Worm (Caenorhabditis elegans) whole organism, L4 larva: ENCODE results near the gene kle-2.

Source experiments
- D1046.2 ChIP-seq: fragments of 200-800 bp; sonication (Bioruptor generic); IDR thresholded peaks from 2 replicates; pipeline ENCODE4 v1.3.6; 2022; ENCODE audit warnings: missing genetic modification characterization, missing compliant biosample characterization
- F10B5.3 ChIP-seq: sonication (generic microtip); optimal IDR thresholded peaks from 2 replicates; lab custom pipeline; 2016; ENCODE audit warnings: mild to moderate bottlenecking, missing genetic modification characterization, missing compliant biosample characterization
- F26F4.8 ChIP-seq: fragments of 200-800 bp; sonication (Bioruptor generic); conservative IDR thresholded peaks from 2 replicates; pipeline ENCODE4 v1.3.6; 2022; ENCODE audit warnings: missing genetic modification characterization, missing compliant biosample characterization
- R02D3.7 ChIP-seq: fragments of 150-350 bp; sonication (generic microtip); optimal IDR thresholded peaks from 3 replicates; lab custom pipeline; 2014; ENCODE audit warnings: missing biosample characterization, missing genetic modification characterization
- T26A8.4 ChIP-seq: fragments of 200-800 bp; sonication (Bioruptor generic); IDR thresholded peaks from 2 replicates; pipeline ENCODE4 v1.3.6; 2022; ENCODE audit warnings: missing genetic modification characterization, missing compliant biosample characterization
- Y5F2A.4 ChIP-seq: fragments of 200-800 bp; sonication (Bioruptor generic); optimal IDR thresholded peaks from 2 replicates; lab custom pipeline; 2018; ENCODE audit warnings: mild to moderate bottlenecking, missing genetic modification characterization, missing compliant biosample characterization
- Y75B8A.6 ChIP-seq: fragments of 200-800 bp; sonication (Bioruptor generic); IDR thresholded peaks from 2 replicates; pipeline ENCODE4 v1.3.6; 2022; ENCODE audit warnings: missing genetic modification reagents, missing genetic modification characterization, missing compliant biosample characterization
- aha-1 ChIP-seq: fragments of 150-350 bp; peaks from one replicate; lab custom pipeline; 2014; ENCODE audit warnings: missing biosample characterization, missing genetic modification characterization
- ama-1 ChIP-seq: fragments of 150-350 bp; optimal IDR thresholded peaks from 2 replicates; lab custom pipeline; 2014; ENCODE audit warnings: inconsistent platforms, mixed read lengths
- ceh-44 ChIP-seq: fragments of 200-800 bp; sonication (Bioruptor generic); IDR thresholded peaks from 2 replicates; pipeline ENCODE4 v1.3.6; 2022; ENCODE audit warnings: missing genetic modification reagents, missing genetic modification characterization, missing compliant biosample characterization
- ceh-82 ChIP-seq: sonication (generic microtip); optimal IDR thresholded peaks from 2 replicates; lab custom pipeline; 2017; ENCODE audit warnings: missing biosample characterization, missing genetic modification characterization
- cey-2 ChIP-seq: sonication (generic microtip); optimal IDR thresholded peaks from 3 replicates; lab custom pipeline; 2017; ENCODE audit warnings: missing genetic modification characterization, mild to moderate bottlenecking, missing compliant biosample characterization, antibody characterized with exemption, borderline replicate concordance; ENCODE audit not compliant: insufficient read depth
- daf-16 ChIP-seq, 3 experiments: sonication (generic microtip); optimal IDR thresholded peaks; 2 replicates each; lab custom pipeline; 2016 to 2017; ENCODE audit warnings: missing genetic modification characterization in 3 of 3, missing genetic modification reagents in 3 of 3, mild to moderate bottlenecking in 2 of 3, missing compliant biosample characterization in 2 of 3, missing biosample characterization in 1 of 3, moderate library complexity in 1 of 3
- dmd-8 ChIP-seq: fragments of 200-800 bp; sonication (Bioruptor generic); IDR thresholded peaks from 2 replicates; pipeline ENCODE4 v1.3.6; 2022; ENCODE audit warnings: missing genetic modification characterization, missing compliant biosample characterization
- dmd-9 ChIP-seq: fragments of 200-800 bp; sonication (Bioruptor generic); IDR thresholded peaks from 2 replicates; pipeline ENCODE4 v1.3.6; 2022; ENCODE audit warnings: missing genetic modification reagents, missing genetic modification characterization, missing compliant biosample characterization
- dve-1 ChIP-seq: sonication (generic microtip); optimal IDR thresholded peaks from 2 replicates; lab custom pipeline; 2017; ENCODE audit warnings: antibody characterized with exemption, mild to moderate bottlenecking, missing genetic modification characterization, missing compliant biosample characterization; ENCODE audit not compliant: insufficient read depth
- egl-27 ChIP-seq: sonication (generic microtip); optimal IDR thresholded peaks from 3 replicates; lab custom pipeline; 2017; ENCODE audit warnings: missing biosample characterization, missing genetic modification reagents, missing genetic modification characterization
- egl-43 ChIP-seq: fragments of 200-800 bp; sonication (Bioruptor generic); IDR thresholded peaks from 2 replicates; pipeline ENCODE4 v1.3.6; 2022; ENCODE audit warnings: missing genetic modification reagents, missing genetic modification characterization, missing compliant biosample characterization
- fos-1 ChIP-seq: fragments of 150-350 bp; optimal IDR thresholded peaks from 2 replicates; lab custom pipeline; 2014; ENCODE audit warnings: missing biosample characterization, missing genetic modification characterization
- hlh-11 ChIP-seq: fragments of 200-800 bp; sonication (Bioruptor generic); optimal IDR thresholded peaks from 2 replicates; lab custom pipeline; 2018; ENCODE audit warnings: mild to moderate bottlenecking, missing genetic modification characterization, missing compliant biosample characterization
- hlh-30 ChIP-seq: sonication (generic microtip); optimal IDR thresholded peaks from 2 replicates; lab custom pipeline; 2017; ENCODE audit warnings: antibody characterized with exemption, mild to moderate bottlenecking, missing genetic modification characterization, missing compliant biosample characterization; ENCODE audit not compliant: insufficient read depth
- hmg-1.1 ChIP-seq: fragments of 200-800 bp; sonication (Bioruptor generic); IDR thresholded peaks from 2 replicates; pipeline ENCODE4 v1.3.6; 2022; ENCODE audit warnings: missing genetic modification reagents, missing genetic modification characterization, missing compliant biosample characterization
- jun-1 ChIP-seq: fragments of 150-350 bp; optimal IDR thresholded peaks from 2 replicates; lab custom pipeline; 2014; ENCODE audit warnings: missing biosample characterization, missing genetic modification reagents, missing genetic modification characterization
- lin-15B ChIP-seq: fragments of 150-350 bp; sonication (generic microtip); optimal IDR thresholded peaks from 3 replicates; lab custom pipeline; 2014; ENCODE audit warnings: missing biosample characterization, missing genetic modification characterization
- lin-29 ChIP-seq: fragments of 200-800 bp; sonication (Bioruptor generic); IDR thresholded peaks from 2 replicates; pipeline ENCODE4 v1.3.6; 2022; ENCODE audit warnings: missing genetic modification reagents, missing genetic modification characterization, missing compliant biosample characterization
- lir-3 ChIP-seq: sonication (generic microtip); optimal IDR thresholded peaks from 2 replicates; lab custom pipeline; 2016; ENCODE audit warnings: mild to moderate bottlenecking, missing genetic modification characterization, missing compliant biosample characterization
- madf-9 ChIP-seq: fragments of 200-800 bp; sonication (Bioruptor generic); conservative IDR thresholded peaks from 2 replicates; pipeline ENCODE4 v1.3.6; 2022; ENCODE audit warnings: missing genetic modification reagents, missing genetic modification characterization, missing compliant biosample characterization
- mdl-1 ChIP-seq, 2 experiments: fragments of 150-350 bp in 1 of 2; sonication (generic microtip) in 1 of 2; optimal IDR thresholded peaks; 2 replicates each; lab custom pipeline; 2014 to 2017; ENCODE audit warnings: missing biosample characterization in 2 of 2, missing genetic modification characterization in 2 of 2
- mep-1 ChIP-seq: fragments of 150-350 bp; sonication (generic microtip); optimal IDR thresholded peaks from 3 replicates; lab custom pipeline; 2014; ENCODE audit warnings: missing biosample characterization, missing genetic modification characterization
- mes-2 ChIP-seq: sonication (generic microtip); optimal IDR thresholded peaks from 2 replicates; lab custom pipeline; 2016; ENCODE audit warnings: missing genotype, mild to moderate bottlenecking, missing genetic modification characterization, missing compliant biosample characterization; ENCODE audit not compliant: poor library complexity, severe bottlenecking
- nhr-102 ChIP-seq: sonication (generic microtip); optimal IDR thresholded peaks from 2 replicates; lab custom pipeline; 2016; ENCODE audit warnings: mild to moderate bottlenecking, missing genetic modification characterization, moderate library complexity, missing compliant biosample characterization
- nhr-111 ChIP-seq: fragments of 200-800 bp; sonication (Bioruptor generic); optimal IDR thresholded peaks from 2 replicates; lab custom pipeline; 2018; ENCODE audit warnings: mild to moderate bottlenecking, missing genetic modification characterization, missing compliant biosample characterization
- nhr-25 ChIP-seq: sonication (generic microtip); optimal IDR thresholded peaks from 2 replicates; lab custom pipeline; 2017; ENCODE audit warnings: missing genetic modification characterization, mild to moderate bottlenecking, missing compliant biosample characterization, antibody characterized with exemption, moderate library complexity, borderline replicate concordance; ENCODE audit not compliant: insufficient read depth
- nhr-28 ChIP-seq: fragments of 150-350 bp; optimal IDR thresholded peaks from 2 replicates; lab custom pipeline; 2014; ENCODE audit warnings: missing biosample characterization, missing genetic modification characterization
- nhr-42 ChIP-seq: fragments of 200-800 bp; sonication (Bioruptor generic); IDR thresholded peaks from 2 replicates; pipeline ENCODE4 v1.3.6; 2022; ENCODE audit warnings: missing genetic modification characterization, missing compliant biosample characterization
- nhr-48 ChIP-seq: sonication (generic microtip); optimal IDR thresholded peaks from 2 replicates; lab custom pipeline; 2016; ENCODE audit warnings: mild to moderate bottlenecking, missing genetic modification characterization, missing compliant biosample characterization
- php-3 ChIP-seq: fragments of 200-800 bp; sonication (Bioruptor generic); IDR thresholded peaks from 2 replicates; pipeline ENCODE4 v1.3.6; 2022; ENCODE audit warnings: missing genetic modification reagents, missing genetic modification characterization, missing compliant biosample characterization
- saeg-2 ChIP-seq: fragments of 200-800 bp; sonication (Bioruptor generic); IDR thresholded peaks from 2 replicates; pipeline ENCODE4 v1.3.6; 2022; ENCODE audit warnings: missing genetic modification reagents, missing genetic modification characterization, missing compliant biosample characterization
- sdz-12 ChIP-seq: fragments of 200-800 bp; sonication (Bioruptor generic); optimal IDR thresholded peaks from 2 replicates; lab custom pipeline; 2018; ENCODE audit warnings: mild to moderate bottlenecking, missing genetic modification characterization, missing compliant biosample characterization
- set-16 ChIP-seq: fragments of 200-800 bp; sonication (Bioruptor generic); IDR thresholded peaks from 2 replicates; pipeline ENCODE4 v1.3.6; 2022; ENCODE audit warnings: missing genetic modification reagents, missing genetic modification characterization, missing compliant biosample characterization
- skn-1 ChIP-seq: fragments of 150-350 bp; optimal IDR thresholded peaks from 2 replicates; lab custom pipeline; 2014; ENCODE audit warnings: missing biosample characterization, missing genetic modification characterization
- snpc-4 ChIP-seq: fragments of 150-350 bp; optimal IDR thresholded peaks from 2 replicates; lab custom pipeline; 2014; ENCODE audit warnings: missing biosample characterization, missing genetic modification characterization
- spr-1 ChIP-seq: sonication (generic microtip); optimal IDR thresholded peaks from 2 replicates; lab custom pipeline; 2016; ENCODE audit warnings: mild to moderate bottlenecking, missing genetic modification characterization, missing compliant biosample characterization
- unc-130 ChIP-seq: sonication (generic microtip); optimal IDR thresholded peaks from 2 replicates; lab custom pipeline; 2016; ENCODE audit warnings: missing genetic modification reagents, missing genetic modification characterization, missing compliant biosample characterization
- unc-62 ChIP-seq, 3 experiments: fragments of 150-350 bp in 1 of 3; sonication (generic microtip); optimal IDR thresholded peaks in 2 of 3; peaks in 1 of 3; 1 replicate in 1 of 3; 2 replicates in 2 of 3; lab custom pipeline; 2014 to 2017; ENCODE audit warnings: missing biosample characterization in 3 of 3, missing genetic modification characterization in 3 of 3, missing genetic modification reagents in 3 of 3, missing genotype in 1 of 3
- vab-7 ChIP-seq: fragments of 200-800 bp; sonication (Bioruptor generic); IDR thresholded peaks from 2 replicates; pipeline ENCODE4 v1.3.6; 2022; ENCODE audit warnings: missing genetic modification reagents, missing genetic modification characterization, missing compliant biosample characterization
- zag-1 ChIP-seq: fragments of 150-350 bp; optimal IDR thresholded peaks from 2 replicates; lab custom pipeline; 2014; ENCODE audit warnings: missing biosample characterization, missing genetic modification characterization
- zip-11 ChIP-seq: fragments of 200-800 bp; sonication (Bioruptor generic); IDR thresholded peaks from 2 replicates; pipeline ENCODE4 v1.3.6; 2022; ENCODE audit warnings: missing genetic modification characterization, missing compliant biosample characterization
- zip-2 ChIP-seq: fragments of 150-350 bp; optimal IDR thresholded peaks from 2 replicates; lab custom pipeline; 2014; ENCODE audit warnings: missing biosample characterization, missing genetic modification characterization
- ztf-11 ChIP-seq: fragments of 150-350 bp; optimal IDR thresholded peaks from 2 replicates; lab custom pipeline; 2014; ENCODE audit warnings: missing biosample characterization, missing genetic modification characterization

kle-2 gene

ce11 chrIII:7977224-7977623 is 35.7 kb downstream of the kle-2 start (continued):
- TF ChIP-seq spr-1 = no peak
- no peak for TF ChIP-seq nhr-25 (tag; lab: Kevin White, UChicago)
- TF ChIP-seq Y5F2A.4 = no peak
- 0 out of 2 replicates have a peak, but pooled peaks have one; percentile 29 for TF ChIP-seq T26A8.4
- TF ChIP-seq skn-1 (tag; lab: Kevin White, UChicago) = no peak
- no peak for TF ChIP-seq fos-1 (tag; lab: Kevin White, UChicago)
- no peak for TF ChIP-seq egl-27
- no peak for TF ChIP-seq aha-1 (tag; lab: Kevin White, UChicago)
- 0 out of 2 replicates have a peak, but pooled peaks have one; percentile 19 for TF ChIP-seq saeg-2 (GFP tag; lab: Robert Waterston, UW)
- no peak for TF ChIP-seq zip-11 (GFP tag; lab: Robert Waterston, UW)
- no peak for TF ChIP-seq D1046.2 (GFP tag; lab: Robert Waterston, UW)
- no peak for TF ChIP-seq mdl-1 (tag; optimal IDR thresholded peaks at IDR 0.05; lab: Kevin White, UChicago)
- TF ChIP-seq php-3 = 0 out of 2 replicates have a peak, but pooled peaks have one; percentile 29
- TF ChIP-seq hmg-1.1 (GFP tag; lab: Robert Waterston, UW) = no peak
- TF ChIP-seq mep-1 = peak; percentile 1
- TF ChIP-seq nhr-102 (tag; lab: Kevin White, UChicago) = peak; percentile 71
- TF ChIP-seq unc-62 (GFP tag; optimal IDR thresholded peaks at IDR 0.05 in 1 of 2; lab: Kevin White, UChicago) = no peak
- no peak for TF ChIP-seq unc-62 (tag; optimal IDR thresholded peaks at IDR 0.05; lab: Kevin White, UChicago)
- TF ChIP-seq Y75B8A.6 (GFP tag; lab: Robert Waterston, UW) = 0 out of 2 replicates have a peak, but pooled peaks have one; percentile 53
- TF ChIP-seq ztf-11 (tag; lab: Kevin White, UChicago) = no peak
- 0 out of 2 replicates have a peak, but pooled peaks have one; percentile 23 for TF ChIP-seq vab-7 (GFP tag; lab: Robert Waterston, UW)
- no peak for TF ChIP-seq snpc-4 (tag; lab: Kevin White, UChicago)
- peak; percentile 39 for TF ChIP-seq hlh-11
- TF ChIP-seq F26F4.8 (GFP tag; lab: Robert Waterston, UW) = no peak
- no peak for TF ChIP-seq zip-2 (tag; lab: Kevin White, UChicago)
- no peak for TF ChIP-seq nhr-28 (tag; lab: Kevin White, UChicago)
- no peak for TF ChIP-seq ceh-82 (tag; lab: Kevin White, UChicago)
- TF ChIP-seq hlh-30 (tag; lab: Kevin White, UChicago) = no peak
- peak; percentile 67; the same call in 1 of the 2 replicates for TF ChIP-seq nhr-42
- TF ChIP-seq dmd-9 (GFP tag; lab: Robert Waterston, UW) = no peak
- no peak for TF ChIP-seq nhr-48 (tag; lab: Kevin White, UChicago)
- no peak for TF ChIP-seq lin-29
- peak; percentile 51; the same call in 1 of the 2 replicates for TF ChIP-seq egl-43 (GFP tag; lab: Robert Waterston, UW)
- TF ChIP-seq zag-1 (tag; lab: Kevin White, UChicago) = no peak
- no peak for TF ChIP-seq R02D3.7 (tag; lab: Kevin White, UChicago)
- TF ChIP-seq nhr-111 (GFP tag; lab: Kevin White, UChicago) = no peak
- TF ChIP-seq F10B5.3 = no peak
- peak; percentile 18 for TF ChIP-seq sdz-12 (GFP tag; lab: Kevin White, UChicago)
- peak; percentile 29 for TF ChIP-seq mes-2 (tag; lab: Kevin White, UChicago)
- no peak for TF ChIP-seq madf-9 (GFP tag; lab: Robert Waterston, UW)
- no peak for TF ChIP-seq daf-16 (GFP tag; optimal IDR thresholded peaks at IDR 0.05; lab: Kevin White, UChicago)
- no peak for TF ChIP-seq daf-16 (tag; optimal IDR thresholded peaks at IDR 0.05; lab: Kevin White, UChicago)
- no peak for TF ChIP-seq ceh-44 (GFP tag; lab: Robert Waterston, UW)
- TF ChIP-seq cey-2 = no peak
- TF ChIP-seq jun-1 (tag; lab: Kevin White, UChicago) = no peak
- TF ChIP-seq set-16 = no peak
- no peak for TF ChIP-seq unc-130 (GFP tag; lab: Kevin White, UChicago)
- 0 out of 2 replicates have a peak, but pooled peaks have one; percentile 39 for TF ChIP-seq dmd-8
- no peak for TF ChIP-seq lir-3 (tag; lab: Kevin White, UChicago)
- TF ChIP-seq ama-1 (lab: Kevin White, UChicago) = peak; percentile 89
- peak; percentile 19 for TF ChIP-seq dve-1 (tag; lab: Kevin White, UChicago)
- TF ChIP-seq lin-15B (tag; lab: Kevin White, UChicago) = no peak
